Worm (Caenorhabditis elegans): ENCODE measurements around the gene acly-2.

- no peak for TF ChIP-seq unc-3 (GFP tag; conservative IDR thresholded peaks at IDR 0.05)
- no peak for TF ChIP-seq unc-3 (tag; optimal IDR thresholded peaks at IDR 0.05)
- TF ChIP-seq pha-4 (tag; optimal IDR thresholded peaks at IDR 0.05), result no peak
These were observed 33.7 kb upstream of the acly-2 start, which contains the start of gene C34B4.2 for ce11 chrV:13082442-13083126.
